Fruit fly (Drosophila melanogaster) whole organism, larva: ENCODE data around the gene CG31832.

Experiments
- noc ChIP-seq: fragments of 200-800 bp; sonication (Bioruptor generic); optimal IDR thresholded peaks from 3 replicates; lab custom pipeline; 2019; ENCODE audit warnings: missing biosample characterization, mild to moderate bottlenecking, missing genetic modification characterization, moderate library complexity

CG31832 gene

dm6 chr2L:15043718-15044117 is 12.2 kb upstream of the CG31832 start:
- no peak for TF ChIP-seq noc (tag; lab: Kevin White, UChicago)

DNA sequence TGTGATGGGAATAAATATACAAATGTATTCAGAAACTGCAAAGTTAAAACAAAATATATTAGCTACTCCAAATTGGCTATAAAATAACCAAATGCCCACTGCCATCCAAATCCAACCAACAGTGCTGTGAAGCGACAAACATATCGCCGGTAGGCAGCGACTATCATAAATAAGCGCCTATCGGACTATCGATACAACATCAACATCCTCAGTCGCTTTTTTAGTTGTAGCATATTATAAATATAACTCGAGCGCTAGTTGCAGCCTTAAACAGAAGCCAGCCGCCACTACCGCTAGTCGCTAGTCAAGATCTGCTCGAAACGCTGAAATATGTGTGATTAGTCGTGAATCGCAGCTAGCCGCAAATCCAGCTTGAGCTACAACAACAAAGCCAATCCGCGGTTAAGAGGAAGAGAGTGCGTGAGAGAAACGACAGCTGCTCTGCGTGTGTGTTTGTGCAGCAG is 7.8 kb upstream of the CG31832 start:
- TF ChIP-seq noc (tag; lab: Kevin White, UChicago), result no peak

- no peak for TF ChIP-seq noc (tag; lab: Kevin White, UChicago)
Measured at dm6 chr2L:15038339-15039308, 7.1 kb upstream of the CG31832 start, which contains the start of gene CIAPIN1. Gene CIAPIN1 (minus strand): TSS chr2L:15038861.

DNA sequence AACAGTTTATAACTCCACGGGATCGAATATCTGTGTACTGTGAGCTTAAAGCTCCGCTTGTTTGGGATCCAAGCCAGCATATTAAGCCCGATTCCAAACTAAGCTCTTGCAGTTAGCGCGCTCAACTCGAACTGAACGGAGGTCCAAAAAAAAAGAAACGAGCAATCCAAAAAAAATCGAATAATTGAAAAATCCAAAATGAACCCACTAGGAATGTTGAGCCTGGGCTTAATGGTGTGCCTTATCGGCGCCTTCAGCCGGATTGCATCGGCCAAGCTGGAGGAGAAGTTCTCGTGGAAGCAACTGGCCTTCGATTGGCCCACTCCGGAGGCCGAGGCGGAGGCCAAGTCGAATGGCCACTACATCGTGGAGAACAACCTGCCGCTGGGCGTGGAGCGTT is 3.8 kb upstream of the CG31832 start, which contains the start of gene yellow-c:
Gene yellow-c, plus strand, starts transcription at position 29 of the 400 bp plus-strand sequence.
- TF ChIP-seq noc (tag; lab: Kevin White, UChicago), result no peak

DNA sequence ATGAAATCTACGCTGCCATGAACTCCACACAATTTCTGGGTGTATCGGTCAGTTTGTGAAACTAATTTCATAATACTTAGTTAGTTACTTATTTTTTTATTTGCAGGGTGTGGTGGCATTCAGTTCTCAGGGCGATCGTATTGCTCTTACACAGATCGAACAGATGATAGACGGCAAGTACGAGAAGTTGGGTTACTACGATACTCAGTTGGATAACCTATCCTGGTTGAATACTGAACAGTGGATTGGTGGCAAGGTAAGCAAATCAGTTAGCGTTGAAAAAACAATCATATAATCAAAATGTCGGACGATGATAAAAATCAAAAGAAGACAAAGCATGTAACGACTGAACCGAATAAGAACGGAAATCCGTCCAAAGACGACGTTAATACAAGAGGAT is 5.0 kb downstream of the CG31832 start, which contains the start of gene CG33310:
Gene CG33310, plus strand, starts transcription at position 301 of the 400 bp plus-strand sequence.
- no peak for TF ChIP-seq noc (tag; lab: Kevin White, UChicago)

DNA sequence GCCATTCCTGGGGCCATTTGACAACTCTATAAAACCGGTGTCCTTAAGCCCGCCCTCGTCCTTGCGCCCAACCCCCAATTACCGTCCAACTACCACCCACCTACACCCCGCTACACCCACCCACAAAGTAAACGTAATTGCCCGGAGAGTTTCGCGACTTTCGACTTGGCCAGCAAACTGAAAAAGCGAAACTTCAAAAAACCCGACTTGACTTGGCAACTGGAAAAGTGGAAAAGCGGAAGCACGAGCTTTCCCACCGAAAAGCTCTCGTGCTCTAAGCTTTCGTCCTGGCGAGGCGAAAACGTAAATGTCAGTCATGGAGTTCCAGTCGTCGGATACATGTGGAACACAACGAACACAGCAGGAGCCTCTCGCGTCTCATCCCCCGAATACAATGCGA is 15.5 kb downstream of the CG31832 start, which contains the start of gene GABA-B-R1:
Gene GABA-B-R1, plus strand, starts transcription at position 301 of the 400 bp plus-strand sequence.
- no peak for TF ChIP-seq noc (tag; lab: Kevin White, UChicago)

DNA sequence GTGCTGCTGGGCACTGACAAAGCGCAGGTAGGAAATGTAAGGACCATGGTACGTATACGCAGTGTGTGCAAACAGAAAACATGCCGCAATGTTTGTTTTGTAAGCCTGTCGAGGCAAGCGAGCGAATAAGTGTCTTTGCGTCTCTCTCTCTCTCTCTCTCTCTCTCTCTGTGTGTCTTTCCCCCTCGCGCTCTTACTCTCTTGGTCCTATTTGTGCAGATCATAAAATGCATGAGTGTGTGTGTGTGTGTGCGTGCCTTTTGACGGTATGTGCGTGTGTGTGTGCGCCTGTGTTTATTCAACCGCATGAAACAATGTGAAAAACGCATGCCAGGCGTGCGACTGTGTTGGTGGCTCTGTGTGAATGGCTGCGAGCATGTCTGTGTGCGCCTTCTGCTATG is 18.0 kb downstream of the CG31832 start:
- no peak for TF ChIP-seq noc (tag; lab: Kevin White, UChicago)

DNA sequence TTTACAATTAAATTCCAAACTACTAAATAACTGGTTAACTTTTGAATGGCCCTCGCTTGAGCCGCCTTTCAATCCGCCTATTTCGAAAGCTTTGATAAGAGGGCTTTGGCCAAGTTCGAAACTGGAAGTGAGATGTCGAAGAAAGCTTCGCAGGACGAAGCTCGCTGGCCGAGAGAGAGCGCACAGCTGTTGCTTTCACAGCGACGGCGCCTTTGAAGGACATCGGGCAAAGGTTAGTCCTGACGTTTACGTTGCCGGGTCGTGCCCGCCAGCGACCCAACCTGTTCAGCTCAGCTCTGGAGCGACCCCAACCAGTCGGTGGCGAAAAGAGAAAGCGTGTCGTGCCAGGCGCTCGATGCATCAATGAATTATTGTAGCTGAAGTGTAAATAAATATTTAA is 19.8 kb downstream of the CG31832 start:
- no peak for TF ChIP-seq noc (tag; lab: Kevin White, UChicago)

DNA sequence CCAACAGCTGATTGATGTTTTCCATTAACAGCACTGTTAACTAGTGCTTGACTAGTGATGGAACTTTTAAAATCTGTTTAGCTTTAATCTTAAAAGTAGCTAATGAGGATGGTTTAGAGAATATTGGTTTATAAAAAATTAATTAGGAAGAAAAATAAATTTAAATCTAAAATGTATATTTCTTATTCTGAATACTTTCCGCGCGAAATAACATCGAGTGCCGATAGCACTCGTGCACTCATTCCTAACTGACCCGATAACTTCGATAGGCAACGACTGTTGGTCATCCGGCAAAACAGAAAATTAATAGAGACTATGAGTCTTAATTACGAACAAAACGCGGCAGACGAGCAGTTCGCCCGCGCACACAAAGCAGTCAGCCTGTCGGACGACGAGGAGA is 21.8 kb downstream of the CG31832 start, which contains the start of the genes THG and Rnmt:
Gene THG, minus strand, starts transcription at position 22 of the 400 bp plus-strand sequence.
Gene Rnmt, plus strand, starts transcription at position 237 of the 400 bp plus-strand sequence.
- TF ChIP-seq noc (tag; lab: Kevin White, UChicago), result peak; percentile 76

dm6 chr2L:15008034-15008433 is 23.5 kb downstream of the CG31832 start:
- TF ChIP-seq noc (tag; lab: Kevin White, UChicago), result no peak

DNA sequence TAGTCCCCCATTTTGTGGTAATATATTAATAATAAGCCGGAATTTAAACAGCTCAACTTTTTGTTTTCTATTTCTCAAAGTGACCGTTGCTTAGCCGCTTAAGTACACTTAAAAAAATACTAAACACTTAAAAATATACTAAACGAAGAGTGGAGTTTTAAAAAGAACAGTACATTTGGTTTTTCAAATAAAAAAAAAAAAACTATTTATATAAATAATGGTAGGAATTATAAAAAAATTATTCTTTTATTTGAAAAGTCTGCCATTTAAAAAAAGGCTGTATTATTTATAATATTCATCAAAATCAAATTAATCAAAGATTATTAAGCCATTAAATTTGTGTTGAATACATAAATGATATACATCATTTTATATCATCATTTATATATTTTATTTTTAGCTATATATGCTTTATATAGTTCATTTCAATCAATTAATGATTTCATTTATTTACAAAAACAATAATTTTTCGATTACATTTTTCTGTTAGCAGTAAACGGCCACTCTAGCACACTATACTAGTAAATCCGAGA is 24.2 kb downstream of the CG31832 start, which contains the start of the genes Ankrd49 and NC2beta:
Gene Ankrd49, minus strand, starts transcription at position 101 of the 533 bp plus-strand sequence.
Gene NC2beta, plus strand, starts transcription at position 483 of the 533 bp plus-strand sequence.
- TF ChIP-seq noc (tag; lab: Kevin White, UChicago), result no peak

DNA sequence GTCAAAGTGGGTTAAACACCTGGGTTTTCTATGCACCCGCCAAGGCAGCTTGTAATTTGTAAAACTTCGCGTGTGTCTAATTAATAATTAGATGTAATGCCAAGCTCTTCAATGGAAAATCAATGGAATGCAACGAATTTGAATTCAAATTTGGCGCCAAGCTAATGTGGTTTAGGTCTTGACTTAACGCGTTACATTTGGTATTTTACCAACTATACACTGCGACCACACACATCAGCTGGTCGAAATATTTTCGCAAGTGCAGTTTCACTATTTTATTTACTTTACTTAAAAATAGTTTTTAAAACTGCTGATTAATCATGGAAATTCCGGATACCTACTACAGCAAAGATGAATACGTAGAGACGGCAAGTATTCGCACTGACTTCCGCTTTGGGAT is 26.0 kb downstream of the CG31832 start, which contains the start of gene DCTN5-p25:
Gene DCTN5-p25, plus strand, starts transcription at position 229 of the 400 bp plus-strand sequence.
- no peak for TF ChIP-seq noc (tag; lab: Kevin White, UChicago)

- TF ChIP-seq noc (tag; lab: Kevin White, UChicago), result no peak
Measured at dm6 chr2L:15001847-15002246, 29.7 kb downstream of the CG31832 start.

- no peak for TF ChIP-seq noc (tag; lab: Kevin White, UChicago)
Measured at dm6 chr2L:15000360-15000759, 31.2 kb downstream of the CG31832 start.

DNA sequence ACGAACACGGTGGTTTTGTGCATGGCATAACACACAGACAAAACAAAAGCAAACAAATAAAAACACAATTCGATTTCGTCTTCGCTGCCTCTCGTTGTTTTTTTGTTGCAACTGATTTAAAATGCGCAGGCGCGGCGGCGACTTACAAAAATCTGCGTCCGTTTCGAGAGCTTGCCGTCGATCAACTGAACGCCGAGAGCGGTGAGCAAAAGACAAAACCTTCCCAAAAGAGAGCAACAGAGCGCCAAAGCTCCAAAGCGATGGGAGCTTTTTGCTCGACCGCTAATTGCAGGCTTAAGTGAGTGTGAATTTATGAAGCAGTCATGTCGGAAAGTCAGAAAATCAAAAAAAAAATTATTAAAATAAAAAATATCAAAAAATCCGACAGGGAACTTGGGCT is 34.2 kb downstream of the CG31832 start, which contains the start of gene mol:
Gene mol, minus strand, starts transcription at position 190 of the 400 bp plus-strand sequence.
- TF ChIP-seq noc (tag; lab: Kevin White, UChicago), result no peak
